Fruit fly (Drosophila melanogaster) Kc167 (cell line): Measurements from ENCODE around the gene Bmcp.

Experiments
- Myc ChIP-seq: fragments of >200 bp; optimal IDR thresholded peaks from 2 replicates; lab custom pipeline; 2017; ENCODE audit warnings: missing external identifiers
- insv ChIP-seq: fragments of >200 bp; optimal IDR thresholded peaks from 3 replicates; lab custom pipeline; 2018; ENCODE audit warnings: missing external identifiers

dm6 chr3L:11707978-11708632, 12.6 kb upstream of the Bmcp start, which contains the start of gene CG11658:
- no peak for TF ChIP-seq Myc (lab: Kevin White, UChicago)
- TF ChIP-seq insv (lab: Kevin White, UChicago): no peak
